Fruit fly (Drosophila melanogaster): Measurements from ENCODE around the gene Sec15.

dm6 chr3R:21130050-21130449, 22.3 kb upstream of the Sec15 start, which contains the start of gene Ice2:
- TF ChIP-seq CTCF (optimal IDR thresholded peaks at IDR 0.05) (no peak), CG8478 (optimal IDR thresholded peaks at IDR 0.05) (no peak)
